Worm (Caenorhabditis elegans): ENCODE results near the gene sre-2.

ce11 chrII:8052172-8052571 lies 49.8 kb downstream of the sre-2 start:
- TF ChIP-seq ama-1 (optimal IDR thresholded peaks at IDR 0.05) (no peak), hnd-1 (tag; optimal IDR thresholded peaks at IDR 0.05) (no peak), ceh-36 (tag; optimal IDR thresholded peaks at IDR 0.05) (no peak), tbx-11 (GFP tag; IDR thresholded peaks at IDR 0.05) (no peak), F13C5.2 (tag; optimal IDR thresholded peaks at IDR 0.05) (no peak), flt-1 (GFP tag; IDR thresholded peaks at IDR 0.05) (no peak), hmbx-1 (tag; optimal IDR thresholded peaks at IDR 0.05) (no peak), ceh-13 (GFP tag; optimal IDR thresholded peaks at IDR 0.05) (no peak), scrt-1 (GFP tag; IDR thresholded peaks at IDR 0.05) (no peak), pes-1 (GFP tag; IDR thresholded peaks at IDR 0.05) (no peak), ets-7 (tag; optimal IDR thresholded peaks at IDR 0.05) (no peak), tra-4 (tag; optimal IDR thresholded peaks at IDR 0.05) (no peak)
